Worm (Caenorhabditis elegans) whole organism, mixed stage, embryonic: ENCODE measurements around the gene T02H6.10.

Experiments
- M03D4.4 ChIP-seq: sonication (generic microtip); optimal IDR thresholded peaks from 2 replicates; lab custom pipeline; 2017; ENCODE audit warnings: mild to moderate bottlenecking, missing genetic modification characterization, missing compliant biosample characterization
- flh-1 ChIP-seq: fragments of 200-800 bp; sonication (Bioruptor generic); optimal IDR thresholded peaks from 2 replicates; lab custom pipeline; 2018; ENCODE audit warnings: mild to moderate bottlenecking, missing genetic modification characterization, moderate library complexity, missing compliant biosample characterization
- lin-13 ChIP-seq: fragments of 150-350 bp; optimal IDR thresholded peaks from 2 replicates; lab custom pipeline; 2014; ENCODE audit warnings: missing biosample characterization, missing genetic modification characterization
- nhr-28 ChIP-seq: fragments of 150-350 bp; optimal IDR thresholded peaks from 2 replicates; lab custom pipeline; 2014; ENCODE audit warnings: missing biosample characterization, missing genetic modification characterization
- nhr-76 ChIP-seq: sonication (generic microtip); optimal IDR thresholded peaks from 2 replicates; lab custom pipeline; 2017; ENCODE audit warnings: missing biosample characterization, missing genetic modification characterization
- snpc-4 ChIP-seq: fragments of 150-350 bp; optimal IDR thresholded peaks from 2 replicates; lab custom pipeline; 2014; ENCODE audit warnings: missing biosample characterization, missing genetic modification characterization
- ztf-11 ChIP-seq: fragments of 150-350 bp; optimal IDR thresholded peaks from 2 replicates; lab custom pipeline; 2014; ENCODE audit warnings: missing biosample characterization, missing genetic modification characterization

DNA sequence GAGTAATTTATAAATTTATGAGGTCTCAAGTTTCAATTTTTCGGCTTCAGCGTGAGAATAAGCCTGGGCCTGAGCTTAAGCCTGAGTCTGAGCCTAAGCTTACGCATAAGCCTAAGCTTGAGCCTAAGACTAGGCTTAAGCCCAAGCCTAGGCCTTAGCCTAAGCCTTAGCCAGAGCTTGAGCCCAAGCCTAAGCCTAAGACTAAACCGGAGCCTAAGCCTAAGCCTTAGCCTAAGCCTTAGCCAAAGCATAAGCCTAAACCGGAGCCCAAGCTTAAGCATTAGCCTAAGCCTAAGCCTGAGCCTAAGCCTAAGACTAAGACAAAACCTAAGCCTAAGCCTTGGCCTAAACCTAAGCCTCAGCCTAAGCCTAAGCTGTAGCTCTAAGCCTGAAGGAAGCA, 36.8 kb downstream of the T02H6.10 start:
- no peak for TF ChIP-seq flh-1 (GFP tag; lab: Kevin White, UChicago)
- TF ChIP-seq nhr-28 (tag; lab: Kevin White, UChicago): no peak
- no peak for TF ChIP-seq snpc-4 (tag; lab: Kevin White, UChicago)
- TF ChIP-seq nhr-76 (tag; lab: Kevin White, UChicago): no peak
- no peak for TF ChIP-seq lin-13 (tag; lab: Kevin White, UChicago)
- no peak for TF ChIP-seq ztf-11 (tag; lab: Kevin White, UChicago)
- no peak for TF ChIP-seq M03D4.4
